Worm (Caenorhabditis elegans): ENCODE results near the gene abhd-5.2.

DNA sequence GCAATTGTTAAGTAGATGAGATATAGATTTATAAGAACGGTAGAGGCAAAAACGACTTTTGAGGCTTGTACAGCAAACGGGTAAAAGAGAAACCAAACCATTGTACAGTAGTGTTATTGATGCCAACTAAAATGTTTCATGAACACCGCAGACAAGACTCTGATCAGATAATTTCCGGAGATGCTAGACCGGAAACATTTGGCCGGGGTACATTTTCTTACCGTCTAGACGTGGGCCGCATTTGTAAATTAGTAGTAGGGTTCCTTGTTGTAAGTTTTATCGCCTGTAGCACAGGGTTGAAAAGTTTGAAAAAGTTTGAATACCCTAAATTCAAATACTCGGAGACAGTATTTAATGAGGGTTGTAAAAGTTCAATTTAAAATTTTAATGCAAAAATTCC, 36.9 kb downstream of the abhd-5.2 start, which contains the start of gene str-32:
- TF ChIP-seq pha-4 (tag; optimal IDR thresholded peaks at IDR 0.05) (no peak), tbx-2 (tag; optimal IDR thresholded peaks at IDR 0.05) (no peak), lim-6 (tag; optimal IDR thresholded peaks at IDR 0.05) (no peak), pqm-1 (tag; optimal IDR thresholded peaks at IDR 0.05) (no peak), hlh-30 (tag; optimal IDR thresholded peaks at IDR 0.05; ENCODE audit: insufficient read depth) (no peak), T23F11.4 (GFP tag; optimal IDR thresholded peaks at IDR 0.05) (no peak), nfya-1 (tag; optimal IDR thresholded peaks at IDR 0.05) (no peak), unc-86 (tag; optimal IDR thresholded peaks at IDR 0.05) (no peak), ceh-22 (tag; optimal IDR thresholded peaks at IDR 0.05) (no peak), dve-1 (tag; optimal IDR thresholded peaks at IDR 0.05) (no peak), pag-3 (tag; optimal IDR thresholded peaks at IDR 0.05; ENCODE audit: borderline replicate concordance) (no peak), dmd-4 (tag; optimal IDR thresholded peaks at IDR 0.05; ENCODE audit: borderline replicate concordance) (no peak), fkh-6 (tag; optimal IDR thresholded peaks at IDR 0.05) (no peak), nhr-11 (tag; optimal IDR thresholded peaks at IDR 0.05) (no peak)
